Fruit fly (Drosophila melanogaster) S2 (cell line): Measurements from ENCODE around the gene lobo.

Experiments
- CG8478 ChIP-seq: fragments of >200 bp; optimal IDR thresholded peaks from 2 replicates; lab custom pipeline; 2018
- CTCF ChIP-seq, 2 experiments: fragments of >200 bp; optimal IDR thresholded peaks; 2 replicates each; lab custom pipeline; 2018

The lobo gene

dm6 chr3R:25193726-25194204 lies at the start of gene lobo:
Gene lobo (minus strand): TSS chr3R:25193776.
- TF ChIP-seq CG8478 = no peak
- TF ChIP-seq CTCF (optimal IDR thresholded peaks at IDR 0.05; lab: Kevin White, UChicago) = peak; percentile 77 to 83

dm6 chr3R:25241507-25242070 lies 48.0 kb upstream of the lobo start, which contains the start of gene CG11854:
Gene CG11854 (plus strand): TSS chr3R:25242020.
- TF ChIP-seq CG8478 (no peak), CTCF (optimal IDR thresholded peaks at IDR 0.05; lab: Kevin White, UChicago) (no peak)

- TF ChIP-seq CG8478 (no peak), CTCF (optimal IDR thresholded peaks at IDR 0.05; lab: Kevin White, UChicago) (no peak)
These were observed 46.3 kb upstream of the lobo start, which contains the start of gene to for dm6 chr3R:25239880-25240279. Gene to (plus strand): TSS chr3R:25240180.

dm6 chr3R:25238771-25239700 lies 45.5 kb upstream of the lobo start:
- TF ChIP-seq CG8478 (no peak), CTCF (optimal IDR thresholded peaks at IDR 0.05; lab: Kevin White, UChicago) (no peak)

dm6 chr3R:25237314-25237713 lies 43.7 kb upstream of the lobo start, which contains the start of gene Jhbp7:
Gene Jhbp7 (plus strand): TSS chr3R:25237614.
- TF ChIP-seq CTCF (optimal IDR thresholded peaks at IDR 0.05; lab: Kevin White, UChicago) (no peak), CG8478 (no peak)

- TF ChIP-seq CG8478 = no peak
- no peak for TF ChIP-seq CTCF (optimal IDR thresholded peaks at IDR 0.05; lab: Kevin White, UChicago)
These were observed 42.5 kb upstream of the lobo start for dm6 chr3R:25236121-25236520.

dm6 chr3R:25235362-25235761 lies 41.8 kb upstream of the lobo start, which contains the start of gene Sil1:
Gene Sil1 (minus strand): TSS chr3R:25235529.
- TF ChIP-seq CG8478 (no peak), CTCF (optimal IDR thresholded peaks at IDR 0.05; lab: Kevin White, UChicago) (peak in 1 of 2 experiments; percentile 8)

dm6 chr3R:25232271-25232989 lies 38.9 kb upstream of the lobo start, which contains the start of gene Cad96Cb:
Gene Cad96Cb (minus strand): TSS chr3R:25232321.
- TF ChIP-seq CTCF (optimal IDR thresholded peaks at IDR 0.05; lab: Kevin White, UChicago) = no peak
- no peak for TF ChIP-seq CG8478

dm6 chr3R:25225483-25225882 lies 31.9 kb upstream of the lobo start:
- TF ChIP-seq CTCF (optimal IDR thresholded peaks at IDR 0.05; lab: Kevin White, UChicago) (no peak), CG8478 (no peak)

- TF ChIP-seq CTCF (optimal IDR thresholded peaks at IDR 0.05; lab: Kevin White, UChicago) (peak in 1 of 2 experiments; percentile 2), CG8478 (no peak)
These were observed 27.7 kb upstream of the lobo start, which contains the start of gene Alg9 for dm6 chr3R:25221203-25221807. Gene Alg9 (plus strand): TSS chr3R:25221589.

- TF ChIP-seq CTCF (optimal IDR thresholded peaks at IDR 0.05; lab: Kevin White, UChicago) (no peak), CG8478 (no peak)
These were observed 25.4 kb upstream of the lobo start, which contains the start of gene CG31103 for dm6 chr3R:25219018-25219417. Gene CG31103 (plus strand): TSS chr3R:25219318.

dm6 chr3R:25215997-25216396 lies 22.4 kb upstream of the lobo start, which contains the start of gene CG31106:
Gene CG31106 (plus strand): TSS chr3R:25216297.
- TF ChIP-seq CTCF (optimal IDR thresholded peaks at IDR 0.05; lab: Kevin White, UChicago) (no peak), CG8478 (no peak)

- no peak for TF ChIP-seq CTCF (optimal IDR thresholded peaks at IDR 0.05; lab: Kevin White, UChicago)
- TF ChIP-seq CG8478 = no peak
These were observed 21.5 kb upstream of the lobo start, which contains the start of gene Saysd1 for dm6 chr3R:25215123-25215522. Gene Saysd1 (minus strand): TSS chr3R:25215188.

dm6 chr3R:25209207-25209606 lies 15.6 kb upstream of the lobo start:
- TF ChIP-seq CTCF (optimal IDR thresholded peaks at IDR 0.05; lab: Kevin White, UChicago) (no peak), CG8478 (no peak)

dm6 chr3R:25208767-25209075 lies 15.1 kb upstream of the lobo start:
- TF ChIP-seq CG8478 = no peak
- no peak for TF ChIP-seq CTCF (optimal IDR thresholded peaks at IDR 0.05; lab: Kevin White, UChicago)
